Fruit fly (Drosophila melanogaster): ENCODE measurements around the gene ppk31.

The ppk31 gene

dm6 chr3R:27135692-27136641 lies 27.0 kb upstream of the ppk31 start (continued):
- TF ChIP-seq CG13894 (tag; optimal IDR thresholded peaks at IDR 0.05): no peak
- TF ChIP-seq grau (tag; optimal IDR thresholded peaks at IDR 0.05): peak; percentile 35
- peak; percentile 28 for TF ChIP-seq NfI (GFP tag; optimal IDR thresholded peaks at IDR 0.05)
- TF ChIP-seq CG7963 (GFP tag; IDR thresholded peaks at IDR 0.05; ENCODE audit: partially characterized antibody): no peak
- TF ChIP-seq row (GFP tag; IDR thresholded peaks at IDR 0.05): peak; percentile 36; the same call in 1 of the 3 replicates
- peak; percentile 71 for TF ChIP-seq CG15011 (GFP tag; optimal IDR thresholded peaks at IDR 0.05)
- peak; percentile 33 for TF ChIP-seq CG17829 (tag; optimal IDR thresholded peaks at IDR 0.05)
- peak; percentile 32 for TF ChIP-seq Dad (GFP tag; optimal IDR thresholded peaks at IDR 0.05)
- TF ChIP-seq zf30C (GFP tag; optimal IDR thresholded peaks at IDR 0.05): no peak
- TF ChIP-seq oc (tag; optimal IDR thresholded peaks at IDR 0.05): peak; percentile 75
- no peak for TF ChIP-seq CG4282 (GFP tag; optimal IDR thresholded peaks at IDR 0.05)
- TF ChIP-seq az2 (GFP tag; optimal IDR thresholded peaks at IDR 0.05): peak; percentile 35
- TF ChIP-seq ken (GFP tag; IDR thresholded peaks at IDR 0.05): no peak; the same call in 2 of the 3 replicates
- TF ChIP-seq CG3065 (GFP tag; optimal IDR thresholded peaks at IDR 0.05): peak; percentile 43
- TF ChIP-seq stwl (tag; optimal IDR thresholded peaks at IDR 0.05): peak; percentile 38
- TF ChIP-seq Kr (GFP tag; optimal IDR thresholded peaks at IDR 0.05): peak; percentile 91
- no peak for TF ChIP-seq fru (optimal IDR thresholded peaks at IDR 0.05)
- TF ChIP-seq CG31388 (GFP tag; optimal IDR thresholded peaks at IDR 0.05): no peak
- TF ChIP-seq Nf-YB (GFP tag; optimal IDR thresholded peaks at IDR 0.05): peak; percentile 51
- TF ChIP-seq ase (GFP tag; IDR thresholded peaks at IDR 0.05): no peak
- TF ChIP-seq hb (GFP tag; IDR thresholded peaks at IDR 0.05; ENCODE audit: partially characterized antibody): no peak
- no peak for TF ChIP-seq lov (optimal IDR thresholded peaks at IDR 0.05)
- peak; percentile 70; the same call in 1 of the 3 replicates for TF ChIP-seq lov (GFP tag; IDR thresholded peaks at IDR 0.05)
- peak in 1 of 2 experiments; percentile 2 for TF ChIP-seq insv (GFP tag; optimal IDR thresholded peaks at IDR 0.05)
- TF ChIP-seq fd64A (GFP tag; optimal IDR thresholded peaks at IDR 0.05): peak; percentile 77
- no peak; the same call in 2 of the 3 replicates for TF ChIP-seq croc (GFP tag; conservative IDR thresholded peaks at IDR 0.05)
- TF ChIP-seq CG11695 (GFP tag; IDR thresholded peaks at IDR 0.05): 0 out of 3 replicates have a peak, but pooled peaks have one; percentile 24
- TF ChIP-seq Nf-YC (tag; optimal IDR thresholded peaks at IDR 0.05): no peak
- no peak for TF ChIP-seq CG3995 (GFP tag; optimal IDR thresholded peaks at IDR 0.05)
- TF ChIP-seq sr (GFP tag; IDR thresholded peaks at IDR 0.05): 0 out of 3 replicates have a peak, but pooled peaks have one; percentile 34
- TF ChIP-seq CG3281 (GFP tag; optimal IDR thresholded peaks at IDR 0.05): peak; percentile 20
- TF ChIP-seq CG16779 (GFP tag; IDR thresholded peaks at IDR 0.05): no peak
- no peak for TF ChIP-seq cas (GFP tag; IDR thresholded peaks at IDR 0.05)
- TF ChIP-seq ranshi (GFP tag; IDR thresholded peaks at IDR 0.05): peak; percentile 45; the same call in 1 of the 2 replicates
- TF ChIP-seq ci (GFP tag; IDR thresholded peaks at IDR 0.05): peak; percentile 85
- TF ChIP-seq Drgx (GFP tag; IDR thresholded peaks at IDR 0.05): no peak
- TF ChIP-seq CoRest (tag; optimal IDR thresholded peaks at IDR 0.05): peak; percentile 57
- TF ChIP-seq Optix (GFP tag; IDR thresholded peaks at IDR 0.05): peak; percentile 50; the same call in 1 of the 3 replicates
- TF ChIP-seq ems (GFP tag; optimal IDR thresholded peaks at IDR 0.05): peak; percentile 32
- no peak for TF ChIP-seq pzg (GFP tag; optimal IDR thresholded peaks at IDR 0.05)
- no peak for TF ChIP-seq gcm2 (GFP tag; optimal IDR thresholded peaks at IDR 0.05)
- TF ChIP-seq sima (GFP tag; optimal IDR thresholded peaks at IDR 0.05): peak; percentile 4
- TF ChIP-seq wek (GFP tag; optimal IDR thresholded peaks at IDR 0.05): peak; percentile 75
- TF ChIP-seq CG9876 (GFP tag; optimal IDR thresholded peaks at IDR 0.05): peak; percentile 43
- TF ChIP-seq twi (tag; optimal IDR thresholded peaks at IDR 0.05): peak; percentile 53
- peak; percentile 41 for TF ChIP-seq CG12104 (GFP tag; optimal IDR thresholded peaks at IDR 0.05)
- no peak for TF ChIP-seq CG8765 (GFP tag; IDR thresholded peaks at IDR 0.05)
- no peak for TF ChIP-seq Lim3 (GFP tag; IDR thresholded peaks at IDR 0.05)
- peak; percentile 47 for TF ChIP-seq repo (GFP tag; optimal IDR thresholded peaks at IDR 0.05)
